Fruit fly (Drosophila melanogaster): Measurements from ENCODE around the gene p-cup.
A peak's percentile ranks its signal among the peaks of the same experiment; 100 is the strongest.

p-cup gene

DNA sequence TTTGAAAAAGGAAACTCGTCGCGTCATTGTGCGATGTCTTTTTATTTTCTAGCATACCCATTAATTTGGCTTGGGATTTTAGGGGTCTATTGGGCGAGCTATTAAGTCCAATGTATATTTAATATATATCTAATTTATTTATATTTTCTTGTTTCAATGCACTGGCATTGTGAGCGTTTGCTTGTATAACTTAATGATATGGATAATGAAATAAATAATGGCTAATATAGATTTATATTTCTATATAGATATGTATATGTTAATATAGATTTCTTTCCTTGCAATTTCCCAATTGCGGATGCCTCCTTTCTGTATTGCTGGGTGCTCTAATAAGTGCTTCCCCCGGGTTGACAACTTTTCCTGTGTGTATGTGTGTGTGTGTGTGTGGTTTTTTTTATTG is 23.0 kb upstream of the p-cup start:
- TF ChIP-seq noc (tag; optimal IDR thresholded peaks at IDR 0.05) = no peak

DNA sequence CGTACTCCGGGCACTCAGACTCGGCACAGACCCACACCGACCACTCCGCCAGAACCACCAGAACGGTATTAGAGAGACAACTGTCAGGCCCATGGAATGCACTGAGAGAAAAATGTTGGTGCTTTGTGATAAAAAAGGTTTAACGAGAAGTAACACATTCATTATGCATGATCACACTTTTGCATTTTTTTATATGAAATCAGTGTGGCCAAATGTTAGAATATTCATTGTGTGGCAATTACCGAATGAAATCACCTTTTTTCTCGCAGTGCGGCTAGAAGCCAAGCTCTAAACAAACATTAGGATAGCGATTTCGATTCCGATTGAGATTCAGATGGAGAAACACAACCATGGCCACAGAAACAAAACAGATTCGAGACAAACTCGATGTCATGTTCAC is 16.9 kb upstream of the p-cup start:
- TF ChIP-seq noc (tag; optimal IDR thresholded peaks at IDR 0.05) = peak; percentile 31

DNA sequence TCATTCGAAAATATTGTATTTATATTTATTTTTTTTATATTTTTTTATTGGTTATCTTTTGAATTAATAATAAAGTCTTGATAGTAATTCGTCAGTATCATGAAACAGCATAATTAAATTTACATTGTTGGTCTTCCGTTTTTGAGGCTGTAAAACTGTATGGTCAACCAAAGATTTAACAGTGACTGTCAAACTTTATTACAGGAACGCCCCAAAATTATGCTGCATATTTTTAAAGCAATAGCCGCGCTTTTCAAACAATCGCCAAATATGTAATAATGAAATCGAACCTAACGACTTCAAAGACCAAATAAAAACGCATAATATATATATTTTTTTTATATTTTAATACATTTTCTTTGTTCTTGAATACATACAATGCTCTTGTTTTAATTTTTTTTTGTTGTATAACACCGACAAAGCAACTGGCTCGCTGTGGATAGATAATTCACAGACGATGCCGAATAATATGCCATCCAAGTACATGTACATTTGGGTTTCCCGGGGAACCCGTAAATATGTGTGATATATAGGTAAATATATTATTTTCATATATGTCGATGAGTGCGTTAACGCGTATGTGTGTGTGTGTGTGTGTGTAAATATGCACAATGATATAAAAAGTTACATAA is 7.4 kb upstream of the p-cup start:
- no peak for TF ChIP-seq noc (tag; optimal IDR thresholded peaks at IDR 0.05)

DNA sequence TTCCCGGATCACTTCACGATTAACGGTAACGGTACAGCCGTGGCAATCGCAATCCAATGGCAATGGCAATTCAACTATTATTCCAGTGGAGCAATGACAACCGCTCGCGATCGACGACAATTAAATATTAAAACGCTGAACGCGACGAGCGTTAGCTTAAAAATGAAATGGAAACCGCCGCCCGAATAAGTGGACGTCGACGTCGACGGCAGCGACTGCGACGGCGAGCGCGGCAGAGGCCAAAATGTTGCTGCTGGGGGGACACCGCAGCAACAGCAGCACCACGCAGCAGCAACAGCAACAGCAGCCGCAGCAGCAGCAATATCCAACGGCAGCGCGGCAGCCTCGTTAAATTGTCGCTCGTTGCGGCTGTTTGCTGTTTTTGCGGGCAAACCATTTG is 3.9 kb upstream of the p-cup start, which contains the start of gene CG8568:
Gene CG8568 (minus strand): TSS at position 101 of the 400 bp plus-strand sequence.
- TF ChIP-seq noc (tag; optimal IDR thresholded peaks at IDR 0.05) = no peak

DNA sequence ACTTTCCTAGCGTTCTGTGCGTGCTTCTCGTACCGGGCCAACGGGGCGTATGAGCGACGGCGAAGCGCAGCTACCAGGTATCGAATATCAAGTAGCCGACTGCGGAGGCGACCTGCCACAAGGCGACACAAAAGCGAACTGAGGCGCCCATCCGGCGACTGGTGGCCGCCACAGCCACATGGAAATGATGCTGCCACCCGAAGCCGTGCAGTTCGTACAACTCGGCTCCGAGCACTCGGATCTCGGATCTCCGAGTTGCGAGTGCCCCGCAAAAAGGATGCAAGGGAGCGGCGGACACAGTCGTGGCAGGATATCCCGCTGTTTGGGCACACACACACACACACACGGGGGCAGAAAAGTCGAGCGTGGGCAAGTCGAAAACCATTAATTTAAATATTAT is 4.7 kb downstream of the p-cup start, which contains the start of the genes CG12994 and CG46464:
Gene CG12994 (minus strand): TSS at position 115 of the 400 bp plus-strand sequence.
Gene CG46464 (minus strand): TSS at position 115 of the 400 bp plus-strand sequence.
- TF ChIP-seq noc (tag; optimal IDR thresholded peaks at IDR 0.05) = no peak

DNA sequence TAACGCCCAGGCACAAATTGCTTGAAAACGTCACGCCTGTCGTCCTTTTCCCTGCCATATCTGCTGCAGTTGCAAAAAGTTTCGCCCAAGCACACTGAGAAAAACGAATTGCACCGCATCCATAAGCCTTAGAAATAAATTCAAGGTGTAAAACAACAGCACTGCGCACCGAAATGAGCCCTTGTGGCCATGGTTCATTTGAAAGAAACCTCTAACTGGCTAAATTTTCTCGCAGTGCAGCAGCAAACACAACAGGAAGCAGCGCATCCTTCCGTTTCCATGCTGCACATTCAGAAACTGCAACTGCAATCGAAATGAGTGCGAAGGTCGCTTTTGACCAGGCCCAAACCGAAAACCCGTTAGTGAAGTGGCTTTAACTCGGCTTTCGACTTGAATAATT is 24.2 kb downstream of the p-cup start:
- no peak for TF ChIP-seq noc (tag; optimal IDR thresholded peaks at IDR 0.05)

DNA sequence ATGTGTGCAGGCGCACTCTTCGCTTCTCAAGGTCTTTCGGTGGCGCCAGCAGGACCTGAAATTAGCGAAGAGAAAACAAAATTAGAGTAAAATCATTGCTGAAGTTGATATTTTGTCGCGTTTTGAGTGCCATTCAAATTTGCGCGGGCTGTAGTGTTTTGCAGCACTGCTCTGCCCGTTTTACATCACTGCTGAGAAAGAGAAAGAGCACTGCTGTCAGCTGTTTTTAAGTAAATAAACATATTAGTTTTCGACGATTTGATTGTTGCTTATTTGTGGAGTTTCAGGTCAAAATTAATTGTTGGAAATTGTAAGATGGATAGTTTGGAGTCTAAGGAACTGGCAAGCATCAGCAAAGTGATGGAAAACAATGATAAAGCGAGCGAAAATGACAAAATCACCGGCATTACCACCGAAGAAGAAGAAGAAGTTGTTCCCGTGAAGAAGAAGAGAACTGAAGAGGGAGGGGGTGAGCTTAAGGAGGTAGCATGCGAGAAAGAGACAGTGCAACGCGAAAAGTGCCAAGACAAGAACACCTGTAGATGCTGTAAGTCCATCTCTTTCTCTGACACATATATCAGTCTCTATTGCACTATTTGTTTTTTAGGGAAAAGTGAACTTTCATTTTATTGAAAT is 25.1 kb downstream of the p-cup start, which contains the start of gene ENGase:
Gene ENGase (plus strand): TSS at position 282 of the 636 bp plus-strand sequence.
- TF ChIP-seq noc (tag; optimal IDR thresholded peaks at IDR 0.05) = no peak

DNA sequence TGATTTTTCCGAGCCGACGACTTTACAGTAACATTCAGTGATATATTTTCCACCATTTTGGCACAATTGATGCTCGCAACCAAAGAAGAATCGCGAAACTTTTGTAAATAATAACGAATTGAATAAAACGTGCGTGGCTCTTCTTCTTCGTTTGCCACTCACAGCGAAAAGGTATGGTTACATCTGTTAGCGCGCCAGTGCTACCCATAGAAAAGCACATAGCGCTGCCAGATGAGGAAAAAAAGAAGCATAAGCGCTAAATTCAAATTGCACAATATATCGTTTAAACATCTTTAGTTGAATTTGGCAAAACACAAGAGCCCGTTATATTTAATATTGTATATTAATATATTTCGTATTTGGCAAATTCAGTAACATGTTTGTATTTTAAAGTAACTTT is 26.6 kb downstream of the p-cup start, which contains the start of gene CG8611:
Gene CG8611 (minus strand): TSS at position 159 of the 400 bp plus-strand sequence.
- no peak for TF ChIP-seq noc (tag; optimal IDR thresholded peaks at IDR 0.05)

DNA sequence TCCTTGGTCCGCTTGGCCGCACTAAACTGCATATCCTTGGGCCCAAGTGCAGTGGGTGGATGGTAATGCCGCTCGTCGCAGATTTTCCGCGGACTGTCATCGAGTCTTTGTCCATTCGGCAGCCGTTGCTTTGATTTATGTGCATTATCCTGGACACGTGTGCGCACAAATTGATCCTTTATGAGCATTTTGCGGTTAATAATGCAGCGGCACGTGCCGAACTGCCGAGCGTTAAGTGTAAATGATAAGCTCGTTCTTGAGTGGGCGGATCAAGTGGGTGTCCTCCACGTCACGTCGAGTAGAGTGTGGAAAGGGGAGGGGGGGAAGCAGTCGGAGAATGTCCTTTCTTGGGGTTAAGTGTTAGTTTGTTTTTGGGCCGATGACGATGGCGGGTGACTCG is 40.8 kb downstream of the p-cup start:
- no peak for TF ChIP-seq noc (tag; optimal IDR thresholded peaks at IDR 0.05)

DNA sequence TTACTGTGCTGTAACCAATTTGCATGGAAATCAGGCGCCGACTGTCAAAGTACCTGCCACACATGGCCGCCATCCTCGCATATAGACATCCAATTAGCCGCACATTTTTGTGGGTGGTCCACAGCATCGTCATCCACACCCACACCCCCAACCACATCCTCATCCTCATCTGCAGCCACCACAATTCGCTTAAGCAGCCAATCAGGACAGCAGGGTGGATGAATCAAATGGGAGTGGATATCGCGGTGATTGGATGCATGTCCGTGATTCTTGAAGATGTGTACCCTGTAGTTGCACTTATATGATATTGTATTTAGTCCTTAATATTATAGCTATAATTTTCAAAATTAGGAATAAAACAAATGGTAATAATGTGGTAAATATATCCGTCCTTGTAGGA is 43.7 kb downstream of the p-cup start:
- TF ChIP-seq noc (tag; optimal IDR thresholded peaks at IDR 0.05) = no peak

DNA sequence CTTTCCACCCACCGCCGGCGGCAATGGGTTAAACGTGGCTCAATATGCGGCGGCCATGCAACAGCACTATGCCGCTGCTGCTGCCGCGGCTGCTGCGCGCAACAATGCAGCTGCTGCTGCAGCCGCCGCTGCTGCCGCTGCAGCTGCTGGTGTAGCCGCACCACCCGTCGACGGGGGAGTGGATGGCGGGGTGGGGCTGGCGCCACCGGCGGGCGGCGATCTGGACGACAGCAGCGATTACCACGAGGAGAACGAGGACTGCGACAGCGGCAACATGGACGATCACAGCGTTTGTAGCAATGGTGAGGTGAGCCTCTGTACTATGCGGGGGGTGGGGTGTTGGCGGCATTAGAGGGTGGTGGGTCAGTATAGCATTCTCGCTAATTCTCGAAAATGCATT is 50.4 kb downstream of the p-cup start:
- no peak for TF ChIP-seq noc (tag; optimal IDR thresholded peaks at IDR 0.05)

DNA sequence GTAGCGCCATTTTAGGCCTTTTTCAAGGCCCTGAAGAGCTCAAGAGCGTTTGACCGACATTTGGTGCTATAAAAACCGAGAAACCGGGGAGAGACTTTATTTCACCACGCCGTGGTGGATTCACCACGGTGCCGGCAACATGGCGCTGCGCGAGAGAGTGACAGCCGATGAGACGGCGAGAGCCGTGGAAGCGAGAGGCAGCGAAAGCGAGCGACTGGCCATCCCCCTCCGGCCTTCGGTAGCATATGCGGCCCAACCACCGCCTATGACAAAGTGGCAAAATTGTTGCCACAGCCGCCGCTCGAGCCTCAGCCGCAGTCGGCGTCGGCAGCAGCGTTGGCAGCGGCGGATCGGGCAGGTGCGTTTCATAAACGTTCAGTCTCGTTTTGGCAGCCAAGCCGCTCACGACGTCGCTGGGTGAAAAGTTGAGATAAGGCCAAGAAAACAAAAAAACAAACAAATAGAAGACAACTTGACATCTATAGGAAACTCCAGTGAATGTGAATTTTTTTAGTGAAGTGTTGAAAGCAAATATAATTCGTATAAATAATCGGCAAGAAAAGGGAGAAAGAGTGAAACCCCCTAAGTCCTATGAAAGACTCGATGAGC is 51.4 kb downstream of the p-cup start, which contains the start of gene B-H1:
Gene B-H1 (plus strand): TSS at position 376 of the 609 bp plus-strand sequence.
- TF ChIP-seq noc (tag; optimal IDR thresholded peaks at IDR 0.05) = no peak
